Worm (Caenorhabditis elegans) whole organism, mixed stage, embryonic: ENCODE data around the gene asp-7.

Experiments
- M03D4.4 ChIP-seq: sonication (generic microtip); optimal IDR thresholded peaks from 2 replicates; lab custom pipeline; 2017; ENCODE audit warnings: mild to moderate bottlenecking, missing genetic modification characterization, missing compliant biosample characterization
- bed-3 ChIP-seq: fragments of 200-800 bp; sonication (Bioruptor generic); optimal IDR thresholded peaks from 3 replicates; lab custom pipeline; 2018; ENCODE audit warnings: mild to moderate bottlenecking, missing genetic modification characterization, moderate library complexity, missing compliant biosample characterization
- blmp-1 ChIP-seq: fragments of 150-350 bp; optimal IDR thresholded peaks from 2 replicates; lab custom pipeline; 2014; ENCODE audit warnings: missing biosample characterization, missing genetic modification characterization
- ceh-39 ChIP-seq: fragments of 150-350 bp; optimal IDR thresholded peaks from 2 replicates; lab custom pipeline; 2014; ENCODE audit warnings: missing biosample characterization, missing genetic modification characterization
- ceh-43 ChIP-seq: fragments of 200-800 bp; sonication (Bioruptor generic); optimal IDR thresholded peaks from 2 replicates; lab custom pipeline; 2018; ENCODE audit warnings: mild to moderate bottlenecking, missing genetic modification characterization, moderate library complexity, missing compliant biosample characterization
- ceh-83 ChIP-seq: fragments of 200-800 bp; sonication (Bioruptor generic); optimal IDR thresholded peaks from 2 replicates; lab custom pipeline; 2018; ENCODE audit warnings: mild to moderate bottlenecking, missing genetic modification characterization, missing compliant biosample characterization
- ces-1 ChIP-seq: fragments of 150-350 bp; optimal IDR thresholded peaks from 2 replicates; lab custom pipeline; 2014; ENCODE audit warnings: missing biosample characterization, missing genetic modification reagents, missing genetic modification characterization
- cnd-1 ChIP-seq: fragments of 200-800 bp; sonication (Bioruptor generic); optimal IDR thresholded peaks from 2 replicates; lab custom pipeline; 2018; ENCODE audit warnings: mild to moderate bottlenecking, missing genetic modification characterization, missing compliant biosample characterization
- drap-1 ChIP-seq: fragments of 200-800 bp; sonication (Bioruptor generic); optimal IDR thresholded peaks from 3 replicates; lab custom pipeline; 2018; ENCODE audit warnings: mild to moderate bottlenecking, missing genetic modification characterization, missing compliant biosample characterization
- elt-3 ChIP-seq: fragments of 150-350 bp; optimal IDR thresholded peaks from 2 replicates; lab custom pipeline; 2014; ENCODE audit warnings: missing biosample characterization, missing genetic modification characterization
- flh-1 ChIP-seq: fragments of 200-800 bp; sonication (Bioruptor generic); optimal IDR thresholded peaks from 2 replicates; lab custom pipeline; 2018; ENCODE audit warnings: mild to moderate bottlenecking, missing genetic modification characterization, moderate library complexity, missing compliant biosample characterization
- ham-2 ChIP-seq: fragments of 200-800 bp; sonication (Bioruptor generic); optimal IDR thresholded peaks from 2 replicates; lab custom pipeline; 2018; ENCODE audit warnings: mild to moderate bottlenecking, missing genetic modification characterization, missing compliant biosample characterization
- hlh-1 ChIP-seq: fragments of 150-350 bp; optimal IDR thresholded peaks from 2 replicates; lab custom pipeline; 2014; ENCODE audit warnings: missing biosample characterization, missing genetic modification reagents, missing genetic modification characterization
- lin-13 ChIP-seq: fragments of 150-350 bp; optimal IDR thresholded peaks from 2 replicates; lab custom pipeline; 2014; ENCODE audit warnings: missing biosample characterization, missing genetic modification characterization
- lin-32 ChIP-seq: fragments of 200-800 bp; sonication (Bioruptor generic); optimal IDR thresholded peaks from 2 replicates; lab custom pipeline; 2018; ENCODE audit warnings: mild to moderate bottlenecking, missing genetic modification characterization, missing compliant biosample characterization
- lsy-2 ChIP-seq: fragments of 150-350 bp; optimal IDR thresholded peaks from 2 replicates; lab custom pipeline; 2014; ENCODE audit warnings: missing biosample characterization, missing genetic modification characterization
- mab-5 ChIP-seq: fragments of 150-350 bp; optimal IDR thresholded peaks from 2 replicates; lab custom pipeline; 2014; ENCODE audit warnings: missing biosample characterization, missing genetic modification characterization
- mls-2 ChIP-seq: sonication (generic microtip); optimal IDR thresholded peaks from 2 replicates; lab custom pipeline; 2016; ENCODE audit warnings: mild to moderate bottlenecking, missing genetic modification characterization, moderate library complexity, missing compliant biosample characterization
- nhr-12 ChIP-seq: fragments of 150-350 bp; optimal IDR thresholded peaks from 2 replicates; lab custom pipeline; 2014; ENCODE audit warnings: missing biosample characterization, missing genetic modification characterization
- nhr-237 ChIP-seq: fragments of 150-350 bp; optimal IDR thresholded peaks from 2 replicates; lab custom pipeline; 2014; ENCODE audit warnings: missing biosample characterization, missing genetic modification characterization
- nhr-28 ChIP-seq: fragments of 150-350 bp; optimal IDR thresholded peaks from 2 replicates; lab custom pipeline; 2014; ENCODE audit warnings: missing biosample characterization, missing genetic modification characterization
- nhr-76 ChIP-seq: sonication (generic microtip); optimal IDR thresholded peaks from 2 replicates; lab custom pipeline; 2017; ENCODE audit warnings: missing biosample characterization, missing genetic modification characterization
- pha-4 ChIP-seq: fragments of 150-350 bp; optimal IDR thresholded peaks from 2 replicates; lab custom pipeline; 2018; ENCODE audit warnings: missing biosample characterization, missing genetic modification reagents, missing genetic modification characterization
- sem-2 ChIP-seq: fragments of 200-800 bp; sonication (Bioruptor generic); optimal IDR thresholded peaks from 2 replicates; lab custom pipeline; 2018; ENCODE audit warnings: mild to moderate bottlenecking, missing genetic modification characterization, missing compliant biosample characterization
- snpc-4 ChIP-seq: fragments of 150-350 bp; optimal IDR thresholded peaks from 2 replicates; lab custom pipeline; 2014; ENCODE audit warnings: missing biosample characterization, missing genetic modification characterization
- sptf-1 ChIP-seq: sonication (generic microtip); optimal IDR thresholded peaks from 2 replicates; lab custom pipeline; 2017; ENCODE audit warnings: mild to moderate bottlenecking, missing genetic modification characterization, moderate library complexity, missing compliant biosample characterization
- tbx-8 ChIP-seq: fragments of 200-800 bp; sonication (Bioruptor generic); optimal IDR thresholded peaks from 2 replicates; lab custom pipeline; 2018; ENCODE audit warnings: mild to moderate bottlenecking, missing genetic modification characterization, moderate library complexity, missing compliant biosample characterization
- unc-120 ChIP-seq: sonication (generic microtip); optimal IDR thresholded peaks from 2 replicates; lab custom pipeline; 2017; ENCODE audit warnings: missing genetic modification characterization, missing compliant biosample characterization; ENCODE audit not compliant: poor library complexity, severe bottlenecking
- unc-39 ChIP-seq: fragments of 150-350 bp; optimal IDR thresholded peaks from 2 replicates; lab custom pipeline; 2014; ENCODE audit warnings: missing biosample characterization, missing genetic modification characterization
- unc-62 ChIP-seq: fragments of 150-350 bp; optimal IDR thresholded peaks from 2 replicates; lab custom pipeline; 2014; ENCODE audit warnings: missing biosample characterization, missing genetic modification reagents, missing genetic modification characterization
- zip-8 ChIP-seq: fragments of 150-350 bp; optimal IDR thresholded peaks from 2 replicates; lab custom pipeline; 2014; ENCODE audit warnings: missing biosample characterization, missing genetic modification characterization
- ztf-11 ChIP-seq: fragments of 150-350 bp; optimal IDR thresholded peaks from 2 replicates; lab custom pipeline; 2014; ENCODE audit warnings: missing biosample characterization, missing genetic modification characterization

The asp-7 gene

ce11 chrV:3010468-3010867 lies 17.6 kb upstream of the asp-7 start, which contains the start of gene srw-136:
srw-136 (minus strand) TSS chrV:3010568.
- TF ChIP-seq ztf-11: no peak
- TF ChIP-seq pha-4 (tag; lab: Kevin White, UChicago): no peak
- no peak for TF ChIP-seq unc-120 (tag; lab: Kevin White, UChicago)
- no peak for TF ChIP-seq lsy-2 (tag; lab: Kevin White, UChicago)
- no peak for TF ChIP-seq ceh-43
- TF ChIP-seq nhr-237 (tag; lab: Kevin White, UChicago): no peak
- TF ChIP-seq drap-1: no peak
- no peak for TF ChIP-seq nhr-12 (tag; lab: Kevin White, UChicago)
- no peak for TF ChIP-seq cnd-1 (tag; lab: Kevin White, UChicago)
- no peak for TF ChIP-seq nhr-28 (tag; lab: Kevin White, UChicago)
- no peak for TF ChIP-seq tbx-8
- TF ChIP-seq snpc-4 (tag; lab: Kevin White, UChicago): no peak
- no peak for TF ChIP-seq unc-62
- no peak for TF ChIP-seq lin-13
- no peak for TF ChIP-seq ham-2 (GFP tag; lab: Kevin White, UChicago)
- no peak for TF ChIP-seq mls-2
- TF ChIP-seq elt-3 (tag; lab: Kevin White, UChicago): no peak
- TF ChIP-seq, all 35 proteins: peak for 0

- TF ChIP-seq snpc-4 (tag; lab: Kevin White, UChicago) (no peak), M03D4.4 (no peak), unc-39 (no peak), ces-1 (no peak), zip-8 (no peak), unc-62 (no peak), ham-2 (GFP tag; lab: Kevin White, UChicago) (no peak), nhr-76 (tag; lab: Kevin White, UChicago) (no peak), ztf-11 (no peak), hlh-1 (no peak), tbx-8 (no peak), nhr-237 (tag; lab: Kevin White, UChicago) (no peak), cnd-1 (tag; lab: Kevin White, UChicago) (no peak), elt-3 (tag; lab: Kevin White, UChicago) (no peak), drap-1 (no peak)
Observed at ce11 chrV:3011394-3011793, 16.7 kb upstream of the asp-7 start, which contains the start of gene srw-135. srw-135 (minus strand) TSS chrV:3011494.

- TF ChIP-seq nhr-237 (tag; lab: Kevin White, UChicago): no peak
- TF ChIP-seq nhr-12 (tag; lab: Kevin White, UChicago): no peak
- no peak for TF ChIP-seq snpc-4 (tag; lab: Kevin White, UChicago)
- no peak for TF ChIP-seq zip-8
- TF ChIP-seq bed-3: no peak
- TF ChIP-seq sptf-1: no peak
- no peak for TF ChIP-seq nhr-28 (tag; lab: Kevin White, UChicago)
- TF ChIP-seq mls-2: no peak
- no peak for TF ChIP-seq ces-1
- no peak for TF ChIP-seq cnd-1 (tag; lab: Kevin White, UChicago)
- no peak for TF ChIP-seq unc-39
- no peak for TF ChIP-seq drap-1
- no peak for TF ChIP-seq blmp-1 (tag; lab: Kevin White, UChicago)
- no peak for TF ChIP-seq flh-1 (GFP tag; lab: Kevin White, UChicago)
- TF ChIP-seq sem-2 (GFP tag; lab: Kevin White, UChicago): no peak
Observed at ce11 chrV:3014185-3014584, 13.9 kb upstream of the asp-7 start, which contains the start of gene K12D9.1. K12D9.1 (plus strand) TSS chrV:3014485.

- TF ChIP-seq drap-1 (no peak), mab-5 (tag; lab: Kevin White, UChicago) (no peak), unc-62 (no peak), flh-1 (GFP tag; lab: Kevin White, UChicago) (no peak), snpc-4 (tag; lab: Kevin White, UChicago) (no peak), ceh-43 (no peak), lin-32 (GFP tag; lab: Kevin White, UChicago) (no peak), nhr-237 (tag; lab: Kevin White, UChicago) (no peak), pha-4 (tag; lab: Kevin White, UChicago) (no peak), nhr-28 (tag; lab: Kevin White, UChicago) (no peak), tbx-8 (no peak), lsy-2 (tag; lab: Kevin White, UChicago) (no peak), sem-2 (GFP tag; lab: Kevin White, UChicago) (no peak), nhr-12 (tag; lab: Kevin White, UChicago) (no peak), ceh-83 (GFP tag; lab: Kevin White, UChicago) (no peak), M03D4.4 (no peak), ceh-39 (tag; lab: Kevin White, UChicago) (no peak), unc-39 (no peak), mls-2 (no peak), ham-2 (GFP tag; lab: Kevin White, UChicago) (no peak)
Observed at ce11 chrV:3017930-3018329, 10.2 kb upstream of the asp-7 start.
